Worm (Caenorhabditis elegans) whole organism, mixed stage, embryonic: Measurements from ENCODE around the gene clec-84.

Experiments
- M03D4.4 ChIP-seq: sonication (generic microtip); optimal IDR thresholded peaks from 2 replicates; lab custom pipeline; 2017; ENCODE audit warnings: mild to moderate bottlenecking, missing genetic modification characterization, missing compliant biosample characterization
- bed-3 ChIP-seq: fragments of 200-800 bp; sonication (Bioruptor generic); optimal IDR thresholded peaks from 3 replicates; lab custom pipeline; 2018; ENCODE audit warnings: mild to moderate bottlenecking, missing genetic modification characterization, moderate library complexity, missing compliant biosample characterization
- blmp-1 ChIP-seq: fragments of 150-350 bp; optimal IDR thresholded peaks from 2 replicates; lab custom pipeline; 2014; ENCODE audit warnings: missing biosample characterization, missing genetic modification characterization
- ceh-39 ChIP-seq: fragments of 150-350 bp; optimal IDR thresholded peaks from 2 replicates; lab custom pipeline; 2014; ENCODE audit warnings: missing biosample characterization, missing genetic modification characterization
- ceh-43 ChIP-seq: fragments of 200-800 bp; sonication (Bioruptor generic); optimal IDR thresholded peaks from 2 replicates; lab custom pipeline; 2018; ENCODE audit warnings: mild to moderate bottlenecking, missing genetic modification characterization, moderate library complexity, missing compliant biosample characterization
- ceh-83 ChIP-seq: fragments of 200-800 bp; sonication (Bioruptor generic); optimal IDR thresholded peaks from 2 replicates; lab custom pipeline; 2018; ENCODE audit warnings: mild to moderate bottlenecking, missing genetic modification characterization, missing compliant biosample characterization
- ces-1 ChIP-seq: fragments of 150-350 bp; optimal IDR thresholded peaks from 2 replicates; lab custom pipeline; 2014; ENCODE audit warnings: missing biosample characterization, missing genetic modification reagents, missing genetic modification characterization
- cnd-1 ChIP-seq: fragments of 200-800 bp; sonication (Bioruptor generic); optimal IDR thresholded peaks from 2 replicates; lab custom pipeline; 2018; ENCODE audit warnings: mild to moderate bottlenecking, missing genetic modification characterization, missing compliant biosample characterization
- elt-1 ChIP-seq: sonication (generic microtip); optimal IDR thresholded peaks from 2 replicates; lab custom pipeline; 2017; ENCODE audit warnings: missing genetic modification characterization, mild to moderate bottlenecking, missing compliant biosample characterization, antibody characterized with exemption, moderate library complexity, borderline replicate concordance; ENCODE audit not compliant: insufficient read depth
- elt-3 ChIP-seq: fragments of 150-350 bp; optimal IDR thresholded peaks from 2 replicates; lab custom pipeline; 2014; ENCODE audit warnings: missing biosample characterization, missing genetic modification characterization
- flh-1 ChIP-seq: fragments of 200-800 bp; sonication (Bioruptor generic); optimal IDR thresholded peaks from 2 replicates; lab custom pipeline; 2018; ENCODE audit warnings: mild to moderate bottlenecking, missing genetic modification characterization, moderate library complexity, missing compliant biosample characterization
- ham-2 ChIP-seq: fragments of 200-800 bp; sonication (Bioruptor generic); optimal IDR thresholded peaks from 2 replicates; lab custom pipeline; 2018; ENCODE audit warnings: mild to moderate bottlenecking, missing genetic modification characterization, missing compliant biosample characterization
- hlh-1 ChIP-seq: fragments of 150-350 bp; optimal IDR thresholded peaks from 2 replicates; lab custom pipeline; 2014; ENCODE audit warnings: missing biosample characterization, missing genetic modification reagents, missing genetic modification characterization
- lin-13 ChIP-seq: fragments of 150-350 bp; optimal IDR thresholded peaks from 2 replicates; lab custom pipeline; 2014; ENCODE audit warnings: missing biosample characterization, missing genetic modification characterization
- lin-32 ChIP-seq: fragments of 200-800 bp; sonication (Bioruptor generic); optimal IDR thresholded peaks from 2 replicates; lab custom pipeline; 2018; ENCODE audit warnings: mild to moderate bottlenecking, missing genetic modification characterization, missing compliant biosample characterization
- lsy-2 ChIP-seq: fragments of 150-350 bp; optimal IDR thresholded peaks from 2 replicates; lab custom pipeline; 2014; ENCODE audit warnings: missing biosample characterization, missing genetic modification characterization
- mab-5 ChIP-seq: fragments of 150-350 bp; optimal IDR thresholded peaks from 2 replicates; lab custom pipeline; 2014; ENCODE audit warnings: missing biosample characterization, missing genetic modification characterization
- mep-1 ChIP-seq: fragments of 150-350 bp; optimal IDR thresholded peaks from 2 replicates; lab custom pipeline; 2017; ENCODE audit warnings: missing biosample characterization, missing genetic modification reagents, missing genetic modification characterization, inconsistent platforms
- mls-2 ChIP-seq: sonication (generic microtip); optimal IDR thresholded peaks from 2 replicates; lab custom pipeline; 2016; ENCODE audit warnings: mild to moderate bottlenecking, missing genetic modification characterization, moderate library complexity, missing compliant biosample characterization
- nhr-12 ChIP-seq: fragments of 150-350 bp; optimal IDR thresholded peaks from 2 replicates; lab custom pipeline; 2014; ENCODE audit warnings: missing biosample characterization, missing genetic modification characterization
- nhr-2 ChIP-seq: fragments of 150-350 bp; optimal IDR thresholded peaks from 2 replicates; lab custom pipeline; 2014; ENCODE audit warnings: missing biosample characterization, missing genetic modification characterization
- nhr-237 ChIP-seq: fragments of 150-350 bp; optimal IDR thresholded peaks from 2 replicates; lab custom pipeline; 2014; ENCODE audit warnings: missing biosample characterization, missing genetic modification characterization
- nhr-28 ChIP-seq: fragments of 150-350 bp; optimal IDR thresholded peaks from 2 replicates; lab custom pipeline; 2014; ENCODE audit warnings: missing biosample characterization, missing genetic modification characterization
- nhr-76 ChIP-seq: sonication (generic microtip); optimal IDR thresholded peaks from 2 replicates; lab custom pipeline; 2017; ENCODE audit warnings: missing biosample characterization, missing genetic modification characterization
- pha-4 ChIP-seq: fragments of 150-350 bp; optimal IDR thresholded peaks from 2 replicates; lab custom pipeline; 2018; ENCODE audit warnings: missing biosample characterization, missing genetic modification reagents, missing genetic modification characterization
- sem-2 ChIP-seq: fragments of 200-800 bp; sonication (Bioruptor generic); optimal IDR thresholded peaks from 2 replicates; lab custom pipeline; 2018; ENCODE audit warnings: mild to moderate bottlenecking, missing genetic modification characterization, missing compliant biosample characterization
- snpc-4 ChIP-seq: fragments of 150-350 bp; optimal IDR thresholded peaks from 2 replicates; lab custom pipeline; 2014; ENCODE audit warnings: missing biosample characterization, missing genetic modification characterization
- sptf-1 ChIP-seq: sonication (generic microtip); optimal IDR thresholded peaks from 2 replicates; lab custom pipeline; 2017; ENCODE audit warnings: mild to moderate bottlenecking, missing genetic modification characterization, moderate library complexity, missing compliant biosample characterization
- tbx-8 ChIP-seq: fragments of 200-800 bp; sonication (Bioruptor generic); optimal IDR thresholded peaks from 2 replicates; lab custom pipeline; 2018; ENCODE audit warnings: mild to moderate bottlenecking, missing genetic modification characterization, moderate library complexity, missing compliant biosample characterization
- unc-120 ChIP-seq: sonication (generic microtip); optimal IDR thresholded peaks from 2 replicates; lab custom pipeline; 2017; ENCODE audit warnings: missing genetic modification characterization, missing compliant biosample characterization; ENCODE audit not compliant: poor library complexity, severe bottlenecking
- unc-39 ChIP-seq: fragments of 150-350 bp; optimal IDR thresholded peaks from 2 replicates; lab custom pipeline; 2014; ENCODE audit warnings: missing biosample characterization, missing genetic modification characterization
- zip-8 ChIP-seq: fragments of 150-350 bp; optimal IDR thresholded peaks from 2 replicates; lab custom pipeline; 2014; ENCODE audit warnings: missing biosample characterization, missing genetic modification characterization
- ztf-11 ChIP-seq: fragments of 150-350 bp; optimal IDR thresholded peaks from 2 replicates; lab custom pipeline; 2014; ENCODE audit warnings: missing biosample characterization, missing genetic modification characterization

The clec-84 gene

ce11 chrIV:2890401-2890952 is 48.2 kb downstream of the clec-84 start, which contains the start of the genes nprt-1 and dib-1:
Gene nprt-1 (minus strand): TSS chrIV:2890451.
Gene dib-1 (plus strand): TSS chrIV:2890882.
- TF ChIP-seq ces-1 (peak; percentile 62), nhr-237 (tag; lab: Kevin White, UChicago) (peak; percentile 12), mep-1 (tag; lab: Kevin White, UChicago) (peak; percentile 47), lsy-2 (tag; lab: Kevin White, UChicago) (peak; percentile 73), ham-2 (GFP tag; lab: Kevin White, UChicago) (no peak), elt-1 (tag; lab: Kevin White, UChicago) (no peak), lin-13 (tag; lab: Kevin White, UChicago) (peak; percentile 4), sptf-1 (tag; lab: Kevin White, UChicago) (peak; percentile 13), ceh-43 (GFP tag; lab: Kevin White, UChicago) (no peak)

- no peak for TF ChIP-seq flh-1
- TF ChIP-seq nhr-28, result no peak
- TF ChIP-seq sem-2 (GFP tag; lab: Kevin White, UChicago), result no peak
- TF ChIP-seq unc-120, result no peak
- TF ChIP-seq nhr-76 (tag; lab: Kevin White, UChicago), result no peak
- TF ChIP-seq bed-3 (GFP tag; lab: Kevin White, UChicago), result no peak
- TF ChIP-seq tbx-8 (GFP tag; lab: Kevin White, UChicago), result no peak
- TF ChIP-seq lin-32 (GFP tag; lab: Kevin White, UChicago), result no peak
- TF ChIP-seq elt-1 (tag; lab: Kevin White, UChicago), result no peak
- no peak for TF ChIP-seq lin-13 (tag; lab: Kevin White, UChicago)
- TF ChIP-seq ham-2 (GFP tag; lab: Kevin White, UChicago), result no peak
- TF ChIP-seq, all 35 proteins: peak for 0
Observed at ce11 chrIV:2891535-2892233, 49.4 kb downstream of the clec-84 start.

- TF ChIP-seq hlh-1, result peak; percentile 22
- TF ChIP-seq nhr-12 (tag; lab: Kevin White, UChicago), result no peak
- no peak for TF ChIP-seq elt-3 (tag; lab: Kevin White, UChicago)
- TF ChIP-seq cnd-1, result no peak
Observed at ce11 chrIV:2892395-2892786, 50.1 kb downstream of the clec-84 start, which contains the start of gene Y54G2A.18. Gene Y54G2A.18 (minus strand): TSS chrIV:2892495.

ce11 chrIV:2892787-2893485 is 50.7 kb downstream of the clec-84 start:
- TF ChIP-seq snpc-4 (tag; lab: Kevin White, UChicago) (no peak), ztf-11 (tag; lab: Kevin White, UChicago) (no peak), hlh-1 (no peak), ceh-39 (tag; lab: Kevin White, UChicago) (no peak), mls-2 (tag; lab: Kevin White, UChicago) (no peak), mep-1 (tag; lab: Kevin White, UChicago) (no peak), nhr-28 (no peak), flh-1 (no peak), elt-3 (tag; lab: Kevin White, UChicago) (no peak), unc-39 (no peak), pha-4 (no peak), blmp-1 (no peak), nhr-12 (tag; lab: Kevin White, UChicago) (no peak), ham-2 (GFP tag; lab: Kevin White, UChicago) (no peak), cnd-1 (no peak), M03D4.4 (tag; lab: Kevin White, UChicago) (no peak), lin-13 (tag; lab: Kevin White, UChicago) (no peak)
- TF ChIP-seq, all 35 proteins: peak for 0

- TF ChIP-seq blmp-1 (no peak), mab-5 (tag; lab: Kevin White, UChicago) (no peak), ceh-83 (GFP tag; lab: Kevin White, UChicago) (no peak), mls-2 (tag; lab: Kevin White, UChicago) (no peak), sem-2 (GFP tag; lab: Kevin White, UChicago) (no peak), sptf-1 (tag; lab: Kevin White, UChicago) (no peak), zip-8 (no peak), unc-39 (no peak), flh-1 (no peak), mep-1 (tag; lab: Kevin White, UChicago) (no peak), ceh-43 (GFP tag; lab: Kevin White, UChicago) (no peak), ces-1 (no peak), ceh-39 (tag; lab: Kevin White, UChicago) (no peak), M03D4.4 (tag; lab: Kevin White, UChicago) (no peak), hlh-1 (no peak), nhr-2 (tag; lab: Kevin White, UChicago) (no peak), tbx-8 (GFP tag; lab: Kevin White, UChicago) (no peak), cnd-1 (no peak)
Observed at ce11 chrIV:2893486-2893842, 51.2 kb downstream of the clec-84 start.
